Worm (Caenorhabditis elegans) whole organism, midembryonic: Measurements from ENCODE around the gene piit-1.

Experiments used
- T22C8.4 ChIP-seq: fragments of 200-800 bp; sonication (Bioruptor generic); IDR thresholded peaks from 2 replicates; pipeline ENCODE4 v1.3.6; 2022; ENCODE audit warnings: missing genetic modification characterization, missing compliant biosample characterization
- cog-1 ChIP-seq: sonication (generic microtip); optimal IDR thresholded peaks from 2 replicates; lab custom pipeline; 2016; ENCODE audit warnings: missing genetic modification characterization, missing compliant biosample characterization
- flt-1 ChIP-seq: fragments of 200-800 bp; sonication (Bioruptor generic); IDR thresholded peaks from 2 replicates; pipeline ENCODE4 v1.3.6; 2022; ENCODE audit warnings: missing genetic modification characterization, missing compliant biosample characterization
- klf-2 ChIP-seq: fragments of 200-800 bp; sonication (Bioruptor generic); conservative IDR thresholded peaks from 2 replicates; pipeline ENCODE4 v1.3.6; 2022; ENCODE audit warnings: missing genetic modification reagents, missing genetic modification characterization, missing compliant biosample characterization
- med-1 ChIP-seq: sonication (generic microtip); optimal IDR thresholded peaks from 2 replicates; lab custom pipeline; 2017; ENCODE audit warnings: missing genetic modification characterization, mild to moderate bottlenecking, missing compliant biosample characterization, antibody characterized with exemption, missing genetic modification reagents; ENCODE audit not compliant: insufficient read depth
- ref-1 ChIP-seq: fragments of 200-800 bp; sonication (Bioruptor generic); conservative IDR thresholded peaks from 2 replicates; pipeline ENCODE4 v1.3.6; 2022; ENCODE audit warnings: missing genetic modification reagents, missing genetic modification characterization, missing compliant biosample characterization
- tab-1 ChIP-seq: fragments of 200-800 bp; sonication (Bioruptor generic); IDR thresholded peaks from 2 replicates; pipeline ENCODE4 v1.3.6; 2022; ENCODE audit warnings: missing genetic modification characterization, missing compliant biosample characterization
- ztf-23 ChIP-seq: fragments of 200-800 bp; sonication (Bioruptor generic); IDR thresholded peaks from 2 replicates; pipeline ENCODE4 v1.3.6; 2022; ENCODE audit warnings: missing genetic modification reagents, missing genetic modification characterization, missing compliant biosample characterization
- ztf-29 ChIP-seq: fragments of 200-800 bp; sonication (Bioruptor generic); IDR thresholded peaks from 2 replicates; pipeline ENCODE4 v1.3.6; 2022; ENCODE audit warnings: missing genetic modification reagents, missing genetic modification characterization, missing compliant biosample characterization

Gene piit-1

ce11 chrV:11641298-11641787 lies 31.4 kb upstream of the piit-1 start:
- no peak for TF ChIP-seq T22C8.4 (GFP tag; lab: Robert Waterston, UW)
- no peak for TF ChIP-seq med-1 (GFP tag; lab: Kevin White, UChicago)
- TF ChIP-seq ztf-29, result no peak
- no peak for TF ChIP-seq cog-1
- no peak for TF ChIP-seq flt-1
- TF ChIP-seq klf-2, result no peak
- no peak for TF ChIP-seq ref-1 (GFP tag; lab: Robert Waterston, UW)
- TF ChIP-seq ztf-23 (GFP tag; lab: Robert Waterston, UW), result no peak
- no peak for TF ChIP-seq tab-1 (GFP tag; lab: Robert Waterston, UW)

ce11 chrV:11638634-11639117 lies 28.7 kb upstream of the piit-1 start:
- TF ChIP-seq T22C8.4 (GFP tag; lab: Robert Waterston, UW) (no peak), ztf-23 (GFP tag; lab: Robert Waterston, UW) (0 out of 2 replicates have a peak, but pooled peaks have one; percentile 27), tab-1 (GFP tag; lab: Robert Waterston, UW) (no peak), flt-1 (no peak), ref-1 (GFP tag; lab: Robert Waterston, UW) (no peak)

- TF ChIP-seq ztf-23 (GFP tag; lab: Robert Waterston, UW) (no peak), med-1 (GFP tag; lab: Kevin White, UChicago) (no peak), flt-1 (no peak), T22C8.4 (GFP tag; lab: Robert Waterston, UW) (no peak), klf-2 (no peak), ztf-29 (no peak), tab-1 (GFP tag; lab: Robert Waterston, UW) (no peak), cog-1 (no peak), ref-1 (GFP tag; lab: Robert Waterston, UW) (no peak)
Observed at ce11 chrV:11637191-11637590, 27.2 kb upstream of the piit-1 start, which contains the start of gene sipa-1. Gene sipa-1, minus strand, starts transcription at chrV:11637291.

- TF ChIP-seq med-1 (GFP tag; lab: Kevin White, UChicago), result no peak
- no peak for TF ChIP-seq ztf-29
- TF ChIP-seq tab-1 (GFP tag; lab: Robert Waterston, UW), result no peak
- no peak for TF ChIP-seq klf-2
- TF ChIP-seq ref-1 (GFP tag; lab: Robert Waterston, UW), result no peak
- no peak for TF ChIP-seq flt-1
- TF ChIP-seq T22C8.4 (GFP tag; lab: Robert Waterston, UW), result no peak
- TF ChIP-seq ztf-23 (GFP tag; lab: Robert Waterston, UW), result no peak
- TF ChIP-seq cog-1, result no peak
Observed at ce11 chrV:11635587-11635986, 25.6 kb upstream of the piit-1 start.

ce11 chrV:11631128-11631527 lies 21.2 kb upstream of the piit-1 start:
- TF ChIP-seq tab-1 (GFP tag; lab: Robert Waterston, UW) (no peak), ref-1 (GFP tag; lab: Robert Waterston, UW) (no peak), ztf-23 (GFP tag; lab: Robert Waterston, UW) (no peak), klf-2 (no peak), flt-1 (no peak), T22C8.4 (GFP tag; lab: Robert Waterston, UW) (no peak), cog-1 (no peak), ztf-29 (no peak), med-1 (GFP tag; lab: Kevin White, UChicago) (no peak)

ce11 chrV:11629222-11630026 lies 19.5 kb upstream of the piit-1 start, which contains the start of gene F35B12.10:
Gene F35B12.10, minus strand, starts transcription at chrV:11629272.
- TF ChIP-seq ztf-23 (GFP tag; lab: Robert Waterston, UW) (no peak), tab-1 (GFP tag; lab: Robert Waterston, UW) (no peak), ref-1 (GFP tag; lab: Robert Waterston, UW) (no peak), cog-1 (no peak), T22C8.4 (GFP tag; lab: Robert Waterston, UW) (no peak), klf-2 (no peak), ztf-29 (no peak), med-1 (GFP tag; lab: Kevin White, UChicago) (no peak), flt-1 (no peak)

- TF ChIP-seq T22C8.4 (GFP tag; lab: Robert Waterston, UW), result no peak
- TF ChIP-seq ref-1 (GFP tag; lab: Robert Waterston, UW), result no peak
- TF ChIP-seq ztf-29, result no peak
- TF ChIP-seq flt-1, result no peak
- no peak for TF ChIP-seq ztf-23 (GFP tag; lab: Robert Waterston, UW)
- TF ChIP-seq tab-1 (GFP tag; lab: Robert Waterston, UW), result no peak
- TF ChIP-seq klf-2, result no peak
Observed at ce11 chrV:11627837-11628236, 17.9 kb upstream of the piit-1 start.

- TF ChIP-seq cog-1 (no peak), T22C8.4 (GFP tag; lab: Robert Waterston, UW) (no peak), ztf-23 (GFP tag; lab: Robert Waterston, UW) (no peak), flt-1 (no peak), ztf-29 (no peak), klf-2 (no peak), med-1 (GFP tag; lab: Kevin White, UChicago) (no peak)
Observed at ce11 chrV:11624954-11625353, 15.0 kb upstream of the piit-1 start.

ce11 chrV:11621276-11621675 lies 11.3 kb upstream of the piit-1 start:
- no peak for TF ChIP-seq T22C8.4 (GFP tag; lab: Robert Waterston, UW)
- TF ChIP-seq klf-2, result no peak
- no peak for TF ChIP-seq tab-1 (GFP tag; lab: Robert Waterston, UW)
- TF ChIP-seq flt-1, result no peak
- TF ChIP-seq ztf-29, result no peak
- TF ChIP-seq ref-1 (GFP tag; lab: Robert Waterston, UW), result no peak
- no peak for TF ChIP-seq cog-1
- TF ChIP-seq ztf-23 (GFP tag; lab: Robert Waterston, UW), result no peak
- no peak for TF ChIP-seq med-1 (GFP tag; lab: Kevin White, UChicago)
